Fruit fly (Drosophila melanogaster) whole organism, embryonic: ENCODE measurements around the gene Sbds.

Experiments used
- Bdp1 ChIP-seq: fragments of 200-800 bp; sonication (Bioruptor generic); optimal IDR thresholded peaks from 3 replicates; lab custom pipeline; 2016; ENCODE audit warnings: missing biosample characterization, missing genetic modification characterization
- CG10431 ChIP-seq: fragments of 200-800 bp; sonication (Bioruptor generic); optimal IDR thresholded peaks from 3 replicates; lab custom pipeline; 2018; ENCODE audit warnings: missing biosample characterization, mild to moderate bottlenecking, missing genetic modification characterization
- CG10565 ChIP-seq: fragments of 200-800 bp; sonication (Bioruptor generic); optimal IDR thresholded peaks from 3 replicates; lab custom pipeline; 2016; ENCODE audit warnings: missing biosample characterization, mild to moderate bottlenecking, missing genetic modification characterization
- CG10959 ChIP-seq: fragments of 200-800 bp; sonication (Bioruptor generic); IDR thresholded peaks from 2 replicates; pipeline ENCODE4 v1.3.6; 2022; ENCODE audit warnings: missing biosample characterization, missing genetic modification characterization
- CG11085 ChIP-seq: fragments of 200-800 bp; sonication (Bioruptor generic); IDR thresholded peaks from 2 replicates; pipeline ENCODE4 v1.3.6; 2022; ENCODE audit warnings: missing biosample characterization, missing genetic modification characterization
- CG11504 ChIP-seq: fragments of 200-800 bp; sonication (Bioruptor generic); optimal IDR thresholded peaks from 3 replicates; lab custom pipeline; 2019; ENCODE audit warnings: missing biosample characterization, mild to moderate bottlenecking, missing genetic modification characterization, moderate library complexity
- CG13123 ChIP-seq: fragments of 200-800 bp; sonication (Bioruptor generic); optimal IDR thresholded peaks from 2 replicates; lab custom pipeline; 2016; ENCODE audit warnings: missing biosample characterization, missing genetic modification characterization
- CG13296 ChIP-seq: fragments of 200-800 bp; sonication (Bioruptor generic); optimal IDR thresholded peaks from 3 replicates; lab custom pipeline; 2018; ENCODE audit warnings: missing biosample characterization, mild to moderate bottlenecking, missing genetic modification characterization
- CG14441 ChIP-seq: fragments of 200-800 bp; sonication (Bioruptor generic); IDR thresholded peaks from 2 replicates; pipeline ENCODE4 v1.3.6; 2022; ENCODE audit warnings: missing biosample characterization, missing genetic modification characterization
- CG14667 ChIP-seq: fragments of 200-800 bp; sonication (Bioruptor generic); IDR thresholded peaks from 2 replicates; pipeline ENCODE4 v1.3.6; 2022; ENCODE audit warnings: missing biosample characterization, missing genetic modification characterization
- CG14710 ChIP-seq: fragments of 200-800 bp; sonication (Bioruptor generic); optimal IDR thresholded peaks from 3 replicates; lab custom pipeline; 2019; ENCODE audit warnings: missing biosample characterization, mild to moderate bottlenecking, missing genetic modification characterization, moderate library complexity
- CG15514 ChIP-seq: fragments of 200-800 bp; sonication (Bioruptor generic); optimal IDR thresholded peaks from 3 replicates; lab custom pipeline; 2017; ENCODE audit warnings: missing biosample characterization, missing genetic modification characterization, mild to moderate bottlenecking, moderate library complexity, missing genetic modification reagents
- CG17385 ChIP-seq: fragments of 200-800 bp; sonication (Bioruptor generic); optimal IDR thresholded peaks from 3 replicates; lab custom pipeline; 2018; ENCODE audit warnings: missing biosample characterization, mild to moderate bottlenecking, missing genetic modification characterization
- CG2116 ChIP-seq: fragments of 200-800 bp; sonication (Bioruptor generic); optimal IDR thresholded peaks from 3 replicates; lab custom pipeline; 2018; ENCODE audit warnings: missing biosample characterization, mild to moderate bottlenecking, missing genetic modification characterization
- CG2120 ChIP-seq: fragments of 200-800 bp; sonication (Bioruptor generic); optimal IDR thresholded peaks from 3 replicates; lab custom pipeline; 2016; ENCODE audit warnings: missing biosample characterization, missing genetic modification characterization
- CG2129 ChIP-seq: fragments of 200-800 bp; sonication (Bioruptor generic); IDR thresholded peaks from 2 replicates; pipeline ENCODE4 v1.3.6; 2022; ENCODE audit warnings: missing biosample characterization, missing genetic modification characterization; ENCODE audit not compliant: partially characterized antibody
- CG3163 ChIP-seq: fragments of 200-800 bp; sonication (Bioruptor generic); optimal IDR thresholded peaks from 3 replicates; lab custom pipeline; 2016; ENCODE audit warnings: missing biosample characterization, missing genetic modification characterization
- CG4328 ChIP-seq: fragments of 200-800 bp; sonication (Bioruptor generic); optimal IDR thresholded peaks from 3 replicates; lab custom pipeline; 2017; ENCODE audit warnings: missing biosample characterization, missing genetic modification reagents, missing genetic modification characterization
- CG7786 ChIP-seq: fragments of 200-800 bp; sonication (Bioruptor generic); optimal IDR thresholded peaks from 2 replicates; lab custom pipeline; 2016; ENCODE audit warnings: missing biosample characterization, missing genetic modification characterization
- CG9797 ChIP-seq: fragments of 200-800 bp; sonication (Bioruptor generic); optimal IDR thresholded peaks from 3 replicates; lab custom pipeline; 2018; ENCODE audit warnings: missing biosample characterization, mild to moderate bottlenecking, missing genetic modification characterization
- CHES-1-like ChIP-seq: fragments of 200-800 bp; sonication (Bioruptor generic); optimal IDR thresholded peaks from 2 replicates; lab custom pipeline; 2016; ENCODE audit warnings: missing biosample characterization, missing genetic modification characterization
- Chrac-16 ChIP-seq: fragments of 200-800 bp; sonication (Bioruptor generic); optimal IDR thresholded peaks from 3 replicates; lab custom pipeline; 2016; ENCODE audit warnings: missing biosample characterization, missing genetic modification characterization
- E2f2 ChIP-seq: fragments of 200-800 bp; sonication (Bioruptor generic); IDR thresholded peaks from 2 replicates; pipeline ENCODE4 v1.3.6; 2022; ENCODE audit warnings: missing biosample characterization, missing genetic modification characterization
- ERR ChIP-seq: fragments of 200-800 bp; sonication (Bioruptor generic); optimal IDR thresholded peaks from 2 replicates; lab custom pipeline; 2016; ENCODE audit warnings: missing biosample characterization, missing genetic modification characterization
- HLH3B ChIP-seq: fragments of 200-800 bp; sonication (Bioruptor generic); IDR thresholded peaks from 2 replicates; pipeline ENCODE4 v1.3.6; 2022; ENCODE audit warnings: missing biosample characterization, missing genetic modification characterization
- MESR4 ChIP-seq: fragments of 200-800 bp; sonication (Bioruptor generic); optimal IDR thresholded peaks from 2 replicates; lab custom pipeline; 2018; ENCODE audit warnings: missing biosample characterization, mild to moderate bottlenecking, missing genetic modification characterization, moderate library complexity
- Med ChIP-seq: fragments of 200-800 bp; sonication (Bioruptor generic); peaks from one replicate; lab custom pipeline; 2016; ENCODE audit warnings: missing biosample characterization, missing genetic modification characterization, mild to moderate bottlenecking, inconsistent platforms, moderate library complexity
- Oli ChIP-seq: fragments of 200-800 bp; sonication (Bioruptor generic); optimal IDR thresholded peaks from 2 replicates; lab custom pipeline; 2018; ENCODE audit warnings: missing biosample characterization, mild to moderate bottlenecking, missing genetic modification characterization, moderate library complexity
- Ravus ChIP-seq: fragments of 200-800 bp; sonication (Bioruptor generic); IDR thresholded peaks from 2 replicates; pipeline ENCODE4 v1.3.6; 2022; ENCODE audit warnings: missing biosample characterization, missing genetic modification characterization
- Side ChIP-seq: fragments of 200-800 bp; sonication (Bioruptor generic); optimal IDR thresholded peaks from 2 replicates; lab custom pipeline; 2016; ENCODE audit warnings: missing biosample characterization, missing genetic modification characterization
- Sin3A ChIP-seq: fragments of >200 bp; optimal IDR thresholded peaks from 2 replicates; lab custom pipeline; 2018
- ab ChIP-seq: fragments of 200-800 bp; sonication (Bioruptor generic); optimal IDR thresholded peaks from 2 replicates; lab custom pipeline; 2016; ENCODE audit warnings: missing biosample characterization, missing genetic modification characterization
- al ChIP-seq: fragments of 200-800 bp; sonication (Bioruptor generic); IDR thresholded peaks from 2 replicates; pipeline ENCODE4 v1.3.6; 2022; ENCODE audit warnings: missing biosample characterization, missing genetic modification characterization
- br ChIP-seq: fragments of >200 bp; optimal IDR thresholded peaks from 2 replicates; lab custom pipeline; 2017
- croc ChIP-seq: fragments of 200-800 bp; sonication (Bioruptor generic); conservative IDR thresholded peaks from 3 replicates; pipeline ENCODE4 v1.3.6; 2022; ENCODE audit warnings: missing biosample characterization, missing genetic modification characterization
- ftz-f1 ChIP-seq: fragments of 200-800 bp; sonication (Bioruptor generic); optimal IDR thresholded peaks from 2 replicates; lab custom pipeline; 2016; ENCODE audit warnings: missing biosample characterization, missing genetic modification characterization
- gfzf ChIP-seq: fragments of 200-800 bp; sonication (Bioruptor generic); optimal IDR thresholded peaks from 2 replicates; lab custom pipeline; 2016; ENCODE audit warnings: missing biosample characterization, mild to moderate bottlenecking, missing genetic modification characterization, moderate library complexity
- knrl ChIP-seq: fragments of 200-800 bp; sonication (Bioruptor generic); IDR thresholded peaks from 3 replicates; pipeline ENCODE4 v1.3.6; 2022; ENCODE audit warnings: missing biosample characterization, missing genetic modification characterization; ENCODE audit not compliant: partially characterized antibody
- lab ChIP-seq: fragments of 200-800 bp; sonication (Bioruptor generic); optimal IDR thresholded peaks from 3 replicates; lab custom pipeline; 2017; ENCODE audit warnings: missing biosample characterization, missing genetic modification characterization, mild to moderate bottlenecking, moderate library complexity, missing genetic modification reagents
- lmd ChIP-seq: fragments of 200-800 bp; sonication (Bioruptor generic); IDR thresholded peaks from 2 replicates; pipeline ENCODE4 v1.3.6; 2022; ENCODE audit warnings: missing biosample characterization, missing genetic modification characterization
- mam ChIP-seq: fragments of 200-800 bp; sonication (Bioruptor generic); optimal IDR thresholded peaks from 3 replicates; lab custom pipeline; 2016; ENCODE audit warnings: missing biosample characterization, missing genetic modification characterization
- nmo ChIP-seq: fragments of 200-800 bp; sonication (Bioruptor generic); optimal IDR thresholded peaks from 2 replicates; lab custom pipeline; 2018; ENCODE audit warnings: missing biosample characterization, mild to moderate bottlenecking, missing genetic modification characterization, moderate library complexity
- nom ChIP-seq: fragments of 200-800 bp; sonication (Bioruptor generic); optimal IDR thresholded peaks from 2 replicates; lab custom pipeline; 2017; ENCODE audit warnings: missing biosample characterization, missing genetic modification characterization, mild to moderate bottlenecking, moderate library complexity, missing genetic modification reagents
- scrt ChIP-seq: fragments of 200-800 bp; sonication (Bioruptor generic); optimal IDR thresholded peaks from 2 replicates; lab custom pipeline; 2018; ENCODE audit warnings: missing biosample characterization, mild to moderate bottlenecking, missing genetic modification characterization, moderate library complexity
- sd ChIP-seq: fragments of 200-800 bp; sonication (Bioruptor generic); optimal IDR thresholded peaks from 3 replicates; lab custom pipeline; 2018; ENCODE audit warnings: missing biosample characterization, mild to moderate bottlenecking, missing genetic modification characterization, moderate library complexity
- sens-2 ChIP-seq: fragments of 200-800 bp; sonication (Bioruptor generic); IDR thresholded peaks from 2 replicates; pipeline ENCODE4 v1.3.6; 2022; ENCODE audit warnings: missing biosample characterization, missing genetic modification characterization
- sim ChIP-seq: fragments of 200-800 bp; sonication (Bioruptor generic); IDR thresholded peaks from 2 replicates; pipeline ENCODE4 v1.3.6; 2022; ENCODE audit warnings: missing biosample characterization, missing genetic modification characterization
- so ChIP-seq: fragments of 200-800 bp; sonication (Bioruptor generic); IDR thresholded peaks from 3 replicates; pipeline ENCODE4 v1.3.6; 2022; ENCODE audit warnings: missing biosample characterization, missing genetic modification characterization
- sob ChIP-seq: fragments of 200-800 bp; sonication (Bioruptor generic); IDR thresholded peaks from 2 replicates; pipeline ENCODE4 v1.3.6; 2022; ENCODE audit warnings: missing biosample characterization, missing genetic modification characterization
- tup ChIP-seq: fragments of 200-800 bp; sonication (Bioruptor generic); optimal IDR thresholded peaks from 2 replicates; lab custom pipeline; 2016; ENCODE audit warnings: missing biosample characterization, mild to moderate bottlenecking, missing genetic modification characterization, moderate library complexity
- wor ChIP-seq: fragments of 200-800 bp; sonication (Bioruptor generic); IDR thresholded peaks from 2 replicates; pipeline ENCODE4 v1.3.6; 2022; ENCODE audit warnings: missing biosample characterization, missing genetic modification characterization
- zfh2 ChIP-seq: fragments of 200-800 bp; sonication (Bioruptor generic); optimal IDR thresholded peaks from 2 replicates; lab custom pipeline; 2016; ENCODE audit warnings: missing biosample characterization, missing genetic modification characterization

Sbds gene

dm6 chr3L:6756197-6756736 is 3.6 kb downstream of the Sbds start, which contains the start of gene Ist1 (continued):
- TF ChIP-seq E2f2 (GFP tag; lab: Robert Waterston, UW) (peak; percentile 91), CG9797 (GFP tag; lab: Kevin White, UChicago) (peak; percentile 78), CG13296 (GFP tag; lab: Kevin White, UChicago) (no peak), CG11504 (tag; lab: Kevin White, UChicago) (no peak), mam (GFP tag; lab: Kevin White, UChicago) (no peak), br (no peak), scrt (peak; percentile 7), knrl (GFP tag; lab: Robert Waterston, UW) (no peak), CG4328 (GFP tag; lab: Kevin White, UChicago) (no peak), CG13123 (GFP tag; lab: Kevin White, UChicago) (no peak), sd (tag; lab: Kevin White, UChicago) (peak; percentile 94), CG10431 (peak; percentile 4), CG14441 (no peak), Sin3A (lab: Kevin White, UChicago) (peak; percentile 29), sob (GFP tag; lab: Robert Waterston, UW) (no peak), CG10959 (GFP tag; lab: Robert Waterston, UW) (no peak), Med (peak; percentile 36), CG2120 (GFP tag; lab: Kevin White, UChicago) (no peak), so (GFP tag; lab: Robert Waterston, UW) (no peak), CG2116 (GFP tag; lab: Kevin White, UChicago) (peak; percentile 22), sim (GFP tag; lab: Robert Waterston, UW) (no peak), CG7786 (GFP tag; lab: Kevin White, UChicago) (no peak), Ravus (GFP tag; lab: Robert Waterston, UW) (no peak), lab (GFP tag; lab: Kevin White, UChicago) (no peak), nmo (GFP tag; lab: Kevin White, UChicago) (no peak), CG14710 (tag; lab: Kevin White, UChicago) (peak; percentile 80), nom (GFP tag; lab: Kevin White, UChicago) (peak; percentile 8), lmd (GFP tag; lab: Robert Waterston, UW) (no peak), ab (GFP tag; lab: Kevin White, UChicago) (no peak), MESR4 (peak; percentile 90), Oli (tag; lab: Kevin White, UChicago) (no peak), CG14667 (GFP tag; lab: Robert Waterston, UW) (no peak), zfh2 (GFP tag; lab: Kevin White, UChicago) (no peak), CHES-1-like (GFP tag; lab: Kevin White, UChicago) (no peak), gfzf (GFP tag; lab: Kevin White, UChicago) (peak; percentile 71), ERR (GFP tag; lab: Kevin White, UChicago) (no peak), CG10565 (GFP tag; lab: Kevin White, UChicago) (no peak), Side (GFP tag; lab: Kevin White, UChicago) (no peak), CG11085 (GFP tag; lab: Robert Waterston, UW) (no peak), CG15514 (GFP tag; lab: Kevin White, UChicago) (peak; percentile 25), Chrac-16 (GFP tag; lab: Kevin White, UChicago) (no peak), tup (no peak), CG2129 (GFP tag; lab: Robert Waterston, UW) (no peak), sens-2 (GFP tag; lab: Robert Waterston, UW) (no peak), HLH3B (GFP tag; lab: Robert Waterston, UW) (no peak), al (GFP tag; lab: Robert Waterston, UW) (no peak), Bdp1 (GFP tag; lab: Kevin White, UChicago) (no peak), ftz-f1 (no peak), wor (GFP tag; lab: Robert Waterston, UW) (no peak), CG17385 (GFP tag; lab: Kevin White, UChicago) (no peak), croc (GFP tag; lab: Robert Waterston, UW) (no peak), CG3163 (GFP tag; lab: Kevin White, UChicago) (no peak)
